Fruit fly (Drosophila melanogaster) whole organism, embryonic: ENCODE measurements around the gene vvl.

Source experiments
- Aef1 ChIP-seq: fragments of 200-800 bp; sonication (Bioruptor generic); IDR thresholded peaks from 3 replicates; pipeline ENCODE4 v1.3.6; 2022; ENCODE audit warnings: missing biosample characterization, missing genetic modification characterization
- Awh ChIP-seq: fragments of 200-800 bp; sonication (Bioruptor generic); IDR thresholded peaks from 2 replicates; pipeline ENCODE4, ENCODE4 v1.3.6; 2022; ENCODE audit warnings: missing biosample characterization, missing genetic modification characterization
- B-H2 ChIP-seq: fragments of 200-800 bp; sonication (Bioruptor generic); optimal IDR thresholded peaks from 2 replicates; lab custom pipeline; 2018; ENCODE audit warnings: missing biosample characterization, mild to moderate bottlenecking, missing genetic modification characterization
- Bgb ChIP-seq: fragments of 200-800 bp; sonication (Bioruptor generic); IDR thresholded peaks from 2 replicates; pipeline ENCODE4 v1.3.6; 2022; ENCODE audit warnings: missing biosample characterization, missing genetic modification characterization; ENCODE audit not compliant: partially characterized antibody
- BtbVII ChIP-seq: fragments of 200-800 bp; sonication (Bioruptor generic); optimal IDR thresholded peaks from 3 replicates; lab custom pipeline; 2017; ENCODE audit warnings: missing biosample characterization, mild to moderate bottlenecking, missing genetic modification characterization
- CG11247 ChIP-seq: fragments of 200-800 bp; sonication (Bioruptor generic); IDR thresholded peaks from 2 replicates; pipeline ENCODE4 v1.3.6; 2022; ENCODE audit warnings: missing biosample characterization, missing genetic modification characterization
- CG12299 ChIP-seq: fragments of 200-800 bp; sonication (Bioruptor generic); optimal IDR thresholded peaks from 2 replicates; lab custom pipeline; 2018; ENCODE audit warnings: missing biosample characterization, mild to moderate bottlenecking, missing genetic modification characterization
- CG1233 ChIP-seq: fragments of 200-800 bp; sonication (Bioruptor generic); optimal IDR thresholded peaks from 4 replicates; lab custom pipeline; 2018; ENCODE audit warnings: missing biosample characterization, mild to moderate bottlenecking, missing genetic modification characterization
- CG14441 ChIP-seq: fragments of 200-800 bp; sonication (Bioruptor generic); IDR thresholded peaks from 2 replicates; pipeline ENCODE4 v1.3.6; 2022; ENCODE audit warnings: missing biosample characterization, missing genetic modification characterization
- CG14667 ChIP-seq: fragments of 200-800 bp; sonication (Bioruptor generic); IDR thresholded peaks from 2 replicates; pipeline ENCODE4 v1.3.6; 2022; ENCODE audit warnings: missing biosample characterization, missing genetic modification characterization
- CG15269 ChIP-seq: fragments of 200-800 bp; sonication (Bioruptor generic); optimal IDR thresholded peaks from 2 replicates; lab custom pipeline; 2018; ENCODE audit warnings: missing biosample characterization, mild to moderate bottlenecking, missing genetic modification characterization, moderate library complexity
- CG15601 ChIP-seq: fragments of 200-800 bp; sonication (Bioruptor generic); optimal IDR thresholded peaks from 3 replicates; lab custom pipeline; 2019; ENCODE audit warnings: missing biosample characterization, mild to moderate bottlenecking, missing genetic modification characterization, moderate library complexity
- CG1603 ChIP-seq: fragments of 200-800 bp; sonication (Bioruptor generic); optimal IDR thresholded peaks from 2 replicates; lab custom pipeline; 2019; ENCODE audit warnings: missing biosample characterization, mild to moderate bottlenecking, missing genetic modification characterization, moderate library complexity
- CG17612 ChIP-seq: fragments of 200-800 bp; sonication (Bioruptor generic); IDR thresholded peaks from 2 replicates; pipeline ENCODE4 v1.3.6; 2022; ENCODE audit warnings: missing biosample characterization, missing genetic modification characterization
- CG3163 ChIP-seq: fragments of 200-800 bp; sonication (Bioruptor generic); optimal IDR thresholded peaks from 3 replicates; lab custom pipeline; 2016; ENCODE audit warnings: missing biosample characterization, missing genetic modification characterization
- CG32532 ChIP-seq: fragments of 200-800 bp; sonication (Bioruptor generic); IDR thresholded peaks from 2 replicates; pipeline ENCODE4 v1.3.6; 2022; ENCODE audit warnings: missing biosample characterization, missing genetic modification characterization
- CG3726 ChIP-seq: fragments of 200-800 bp; sonication (Bioruptor generic); IDR thresholded peaks from 3 replicates; pipeline ENCODE4, ENCODE4 v1.3.6; 2022; ENCODE audit warnings: missing biosample characterization, missing genetic modification characterization
- CG43689 ChIP-seq: fragments of 200-800 bp; sonication (Bioruptor generic); IDR thresholded peaks from 2 replicates; pipeline ENCODE4 v1.3.6; 2022; ENCODE audit warnings: missing biosample characterization, missing genetic modification characterization
- CG4404 ChIP-seq: fragments of 200-800 bp; sonication (Bioruptor generic); IDR thresholded peaks from 2 replicates; pipeline ENCODE4 v1.3.6; 2022; ENCODE audit warnings: missing biosample characterization, missing genetic modification characterization
- CG7357 ChIP-seq: fragments of 200-800 bp; sonication (Bioruptor generic); IDR thresholded peaks from 3 replicates; pipeline ENCODE4 v1.3.6; 2022; ENCODE audit warnings: missing biosample characterization, missing genetic modification characterization
- CG7928 ChIP-seq: fragments of 200-800 bp; sonication (Bioruptor generic); optimal IDR thresholded peaks from 2 replicates; lab custom pipeline; 2017; ENCODE audit warnings: missing biosample characterization, mild to moderate bottlenecking, missing genetic modification characterization
- CG9817 ChIP-seq: fragments of 200-800 bp; sonication (Bioruptor generic); optimal IDR thresholded peaks from 2 replicates; lab custom pipeline; 2018; ENCODE audit warnings: missing biosample characterization, mild to moderate bottlenecking, missing genetic modification characterization, moderate library complexity
- CTCF ChIP-seq: fragments of 200-800 bp; sonication (Bioruptor generic); optimal IDR thresholded peaks from 2 replicates; lab custom pipeline; 2017; ENCODE audit warnings: missing biosample characterization, mild to moderate bottlenecking, missing genetic modification characterization, moderate library complexity
- Dbx ChIP-seq: fragments of 200-800 bp; sonication (Bioruptor generic); IDR thresholded peaks from 3 replicates; pipeline ENCODE4 v1.3.6; 2022; ENCODE audit warnings: missing biosample characterization, missing genetic modification characterization
- Doc2 ChIP-seq: fragments of 200-800 bp; sonication (Bioruptor generic); IDR thresholded peaks from 2 replicates; pipeline ENCODE4 v1.3.6; 2022; ENCODE audit warnings: missing biosample characterization, missing genetic modification characterization
- Dref ChIP-seq: fragments of 200-800 bp; sonication (Bioruptor generic); IDR thresholded peaks from 2 replicates; pipeline ENCODE4 v1.3.6; 2022; ENCODE audit warnings: missing biosample characterization, missing genetic modification characterization
- Fer2 ChIP-seq: fragments of 200-800 bp; sonication (Bioruptor generic); optimal IDR thresholded peaks from 2 replicates; lab custom pipeline; 2018; ENCODE audit warnings: missing biosample characterization, mild to moderate bottlenecking, missing genetic modification characterization, moderate library complexity
- HLH3B ChIP-seq: fragments of 200-800 bp; sonication (Bioruptor generic); IDR thresholded peaks from 2 replicates; pipeline ENCODE4 v1.3.6; 2022; ENCODE audit warnings: missing biosample characterization, missing genetic modification characterization
- Mrtf ChIP-seq: fragments of 200-800 bp; sonication (Bioruptor generic); IDR thresholded peaks from 3 replicates; pipeline ENCODE4 v1.3.6; 2022; ENCODE audit warnings: missing biosample characterization, missing genetic modification characterization
- NfI ChIP-seq: fragments of 200-800 bp; sonication (Bioruptor generic); optimal IDR thresholded peaks from 3 replicates; lab custom pipeline; 2018; ENCODE audit warnings: missing biosample characterization, mild to moderate bottlenecking, missing genetic modification characterization, moderate library complexity
- Sox102F ChIP-seq: fragments of 200-800 bp; sonication (Bioruptor generic); optimal IDR thresholded peaks from 2 replicates; lab custom pipeline; 2018; ENCODE audit warnings: missing biosample characterization, mild to moderate bottlenecking, missing genetic modification characterization, moderate library complexity
- Vsx1 ChIP-seq: fragments of 200-800 bp; sonication (Bioruptor generic); optimal IDR thresholded peaks from 2 replicates; lab custom pipeline; 2017; ENCODE audit warnings: missing biosample characterization, mild to moderate bottlenecking, missing genetic modification characterization, missing genetic modification reagents
- bowl ChIP-seq: fragments of 200-800 bp; sonication (Bioruptor generic); IDR thresholded peaks from 2 replicates; pipeline ENCODE4 v1.3.6; 2022; ENCODE audit warnings: missing biosample characterization, missing genetic modification characterization
- dimm ChIP-seq: fragments of 200-800 bp; sonication (Bioruptor generic); IDR thresholded peaks from 2 replicates; pipeline ENCODE4 v1.3.6; 2022; ENCODE audit warnings: missing biosample characterization, missing genetic modification characterization
- dysf ChIP-seq: fragments of 200-800 bp; sonication (Bioruptor generic); IDR thresholded peaks from 3 replicates; pipeline ENCODE4 v1.3.6; 2022; ENCODE audit warnings: missing biosample characterization, missing genetic modification characterization
- exex ChIP-seq: fragments of 200-800 bp; sonication (Bioruptor generic); optimal IDR thresholded peaks from 4 replicates; lab custom pipeline; 2018; ENCODE audit warnings: missing biosample characterization, mild to moderate bottlenecking, missing genetic modification characterization, moderate library complexity
- h ChIP-seq: fragments of >200 bp; optimal IDR thresholded peaks from 2 replicates; lab custom pipeline; 2017
- hth ChIP-seq: fragments of >200 bp; optimal IDR thresholded peaks from 2 replicates; lab custom pipeline; 2017; ENCODE audit warnings: inconsistent platforms
- jumu ChIP-seq: fragments of 200-800 bp; sonication (Bioruptor generic); optimal IDR thresholded peaks from 3 replicates; lab custom pipeline; 2016; ENCODE audit warnings: missing biosample characterization, missing genetic modification characterization
- lilli ChIP-seq: fragments of 200-800 bp; sonication (Bioruptor generic); optimal IDR thresholded peaks from 3 replicates; lab custom pipeline; 2016; ENCODE audit warnings: missing biosample characterization, missing genetic modification characterization
- lmd ChIP-seq: fragments of 200-800 bp; sonication (Bioruptor generic); IDR thresholded peaks from 2 replicates; pipeline ENCODE4 v1.3.6; 2022; ENCODE audit warnings: missing biosample characterization, missing genetic modification characterization
- nmo ChIP-seq: fragments of 200-800 bp; sonication (Bioruptor generic); optimal IDR thresholded peaks from 2 replicates; lab custom pipeline; 2018; ENCODE audit warnings: missing biosample characterization, mild to moderate bottlenecking, missing genetic modification characterization, moderate library complexity
- run ChIP-seq: fragments of 200-800 bp; sonication (Bioruptor generic); optimal IDR thresholded peaks from 3 replicates; lab custom pipeline; 2018; ENCODE audit warnings: missing biosample characterization, mild to moderate bottlenecking, missing genetic modification characterization
- sc ChIP-seq, 3 experiments: fragments of >200 bp in 2 of 3; fragments of 200-800 bp in 1 of 3; sonication (Bioruptor generic) in 1 of 3; optimal IDR thresholded peaks; 2 replicates in 2 of 3; 3 replicates in 1 of 3; lab custom pipeline; 2017; ENCODE audit warnings: mild to moderate bottlenecking in 1 of 3, missing biosample characterization in 1 of 3, missing genetic modification characterization in 1 of 3, missing genetic modification reagents in 1 of 3
- sens-2 ChIP-seq: fragments of 200-800 bp; sonication (Bioruptor generic); IDR thresholded peaks from 2 replicates; pipeline ENCODE4 v1.3.6; 2022; ENCODE audit warnings: missing biosample characterization, missing genetic modification characterization
- shn ChIP-seq: fragments of 200-800 bp; sonication (Bioruptor generic); optimal IDR thresholded peaks from 3 replicates; lab custom pipeline; 2016; ENCODE audit warnings: missing biosample characterization, missing genetic modification characterization
- sqz ChIP-seq: fragments of 200-800 bp; sonication (Bioruptor generic); optimal IDR thresholded peaks from 3 replicates; lab custom pipeline; 2018; ENCODE audit warnings: missing biosample characterization, mild to moderate bottlenecking, missing genetic modification characterization
- sug ChIP-seq: fragments of 200-800 bp; optimal IDR thresholded peaks from 2 replicates; lab custom pipeline; 2019; ENCODE audit warnings: missing biosample characterization, mild to moderate bottlenecking, missing genetic modification characterization, moderate library complexity
- tin ChIP-seq: fragments of 200-800 bp; sonication (Bioruptor generic); optimal IDR thresholded peaks from 3 replicates; lab custom pipeline; 2016; ENCODE audit warnings: missing biosample characterization, missing genetic modification characterization

The vvl gene

dm6 chr3L:6743346-6744165 is 46.4 kb upstream of the vvl start (continued):
- TF ChIP-seq HLH3B (GFP tag; lab: Robert Waterston, UW) (no peak; the same call in 1 of the 2 replicates), Dbx (peak; percentile 70; the same call in 2 of the 3 replicates), dimm (GFP tag; lab: Robert Waterston, UW) (no peak), Awh (GFP tag; lab: Robert Waterston, UW) (no peak)

dm6 chr3L:6747127-6747526 is 42.8 kb upstream of the vvl start:
- peak; percentile 55 for TF ChIP-seq NfI (GFP tag; lab: Kevin White, UChicago)
- TF ChIP-seq CG15269 (tag; lab: Kevin White, UChicago): peak; percentile 39
- peak; percentile 65 for TF ChIP-seq lilli (GFP tag; lab: Kevin White, UChicago)
- TF ChIP-seq run (tag; lab: Kevin White, UChicago): no peak
- TF ChIP-seq Vsx1 (GFP tag; lab: Kevin White, UChicago): no peak
- TF ChIP-seq Doc2 (GFP tag; lab: Robert Waterston, UW): no peak
- TF ChIP-seq bowl (GFP tag; lab: Robert Waterston, UW): peak; percentile 62; the same call in 1 of the 2 replicates
- TF ChIP-seq sens-2 (GFP tag; lab: Robert Waterston, UW): 0 out of 2 replicates have a peak, but pooled peaks have one; percentile 30
- TF ChIP-seq CG1603: peak; percentile 68
- TF ChIP-seq CG3163: peak; percentile 23
- peak; percentile 96 for TF ChIP-seq CTCF (GFP tag; lab: Kevin White, UChicago)
- 0 out of 2 replicates have a peak, but pooled peaks have one; percentile 6 for TF ChIP-seq CG43689 (GFP tag; lab: Robert Waterston, UW)
- TF ChIP-seq CG7928: no peak
- TF ChIP-seq Bgb (GFP tag; lab: Robert Waterston, UW): peak; percentile 58; the same call in 1 of the 2 replicates
- TF ChIP-seq lmd (GFP tag; lab: Robert Waterston, UW): peak; percentile 49
- no peak for TF ChIP-seq CG12299
- TF ChIP-seq CG14441 (GFP tag; lab: Robert Waterston, UW): peak; percentile 48
- TF ChIP-seq CG14667: no peak
- peak; percentile 81 for TF ChIP-seq nmo (GFP tag; lab: Kevin White, UChicago)
- TF ChIP-seq CG1233 (GFP tag; lab: Kevin White, UChicago): no peak
- peak; percentile 40 for TF ChIP-seq tin (GFP tag; lab: Kevin White, UChicago)
- TF ChIP-seq Aef1 (GFP tag; lab: Robert Waterston, UW): peak; percentile 30; the same call in 1 of the 3 replicates
- no peak for TF ChIP-seq sc (optimal IDR thresholded peaks at IDR 0.05; lab: Kevin White, UChicago)
- TF ChIP-seq sc (GFP tag; optimal IDR thresholded peaks at IDR 0.05; lab: Kevin White, UChicago): no peak
- no peak for TF ChIP-seq Sox102F (GFP tag; lab: Kevin White, UChicago)
- peak; percentile 37 for TF ChIP-seq shn
- TF ChIP-seq CG4404 (GFP tag; lab: Robert Waterston, UW): 0 out of 2 replicates have a peak, but pooled peaks have one; percentile 22
- peak; percentile 56 for TF ChIP-seq Dref
- TF ChIP-seq CG11247 (GFP tag; lab: Robert Waterston, UW): peak; percentile 52; the same call in 1 of the 2 replicates
- TF ChIP-seq sqz: no peak
- TF ChIP-seq BtbVII (GFP tag; lab: Kevin White, UChicago): no peak
- peak; percentile 58 for TF ChIP-seq dysf (GFP tag; lab: Robert Waterston, UW)
- TF ChIP-seq jumu: peak; percentile 40
- TF ChIP-seq CG7357 (GFP tag; lab: Robert Waterston, UW): no peak; the same call in 2 of the 3 replicates
- no peak for TF ChIP-seq exex (tag; lab: Kevin White, UChicago)
- TF ChIP-seq hth (lab: Kevin White, UChicago): no peak
- no peak for TF ChIP-seq h (lab: Kevin White, UChicago)
- peak; percentile 50 for TF ChIP-seq sug (tag; lab: Kevin White, UChicago)
- peak; percentile 42 for TF ChIP-seq CG9817 (tag; lab: Kevin White, UChicago)
- TF ChIP-seq CG3726 (GFP tag; lab: Robert Waterston, UW): no peak
- TF ChIP-seq B-H2: peak; percentile 67
- TF ChIP-seq Mrtf (GFP tag; lab: Robert Waterston, UW): no peak; the same call in 2 of the 3 replicates
- peak; percentile 8 for TF ChIP-seq CG15601 (tag; lab: Kevin White, UChicago)
- TF ChIP-seq CG32532 (GFP tag; lab: Robert Waterston, UW): peak; percentile 78
- no peak for TF ChIP-seq CG17612 (GFP tag; lab: Robert Waterston, UW)
- peak; percentile 3 for TF ChIP-seq Fer2
